Fruit fly (Drosophila melanogaster): ENCODE data around the gene shps.

dm6 chr3R:24319083-24319381 lies 39.7 kb downstream of the shps start:
- TF ChIP-seq esn (GFP tag; optimal IDR thresholded peaks at IDR 0.05) (no peak), CG31627 (GFP tag; optimal IDR thresholded peaks at IDR 0.05) (no peak)

Data from whole organism, prepupa.